Worm (Caenorhabditis elegans): ENCODE measurements around the gene rbg-3.

DNA sequence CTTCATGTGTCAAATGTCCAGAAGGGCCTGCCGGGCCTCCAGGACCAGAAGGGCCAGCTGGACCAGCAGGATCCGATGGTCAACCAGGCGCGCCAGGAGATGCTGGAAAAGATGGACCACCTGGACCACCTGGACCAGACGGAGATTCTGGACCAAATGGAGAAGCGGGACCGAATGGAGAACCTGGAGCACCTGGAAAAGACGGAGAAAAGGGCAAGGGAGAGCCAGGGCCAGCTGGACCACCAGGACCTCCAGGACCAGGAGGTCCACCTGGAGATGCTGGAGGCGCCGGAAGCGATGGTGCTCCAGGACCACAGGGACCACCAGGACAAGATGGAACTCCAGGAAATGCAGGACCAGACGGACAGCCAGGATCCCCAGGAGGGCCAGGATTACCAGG lies 5.6 kb upstream of the rbg-3 start:
- no peak for TF ChIP-seq him-1 (tag; optimal IDR thresholded peaks at IDR 0.05)
- TF ChIP-seq dao-5 (tag; optimal IDR thresholded peaks at IDR 0.05) = no peak
